Comparison of ENCODE assay signal across 4 fruit fly cellular contexts in genomic region chr2L:20957266-20957665, dm6.
TF ChIP-seq lines count a peak whose summit lies in the region.

No protein-coding gene starts in this region.

- TF ChIP-seq CTCF in whole organism, embryonic (GFP tag; optimal IDR thresholded peaks at IDR 0.05; lab: Kevin White, UChicago) = no peak

TF ChIP-seq in whole organism, embryonic, 481 proteins besides CTCF, POLR2A, EP300 and RAD21:
- no peak for TF ChIP-seq HLH3B (GFP tag; IDR thresholded peaks at IDR 0.05; lab: Robert Waterston, UW)
- TF ChIP-seq CG18011 (GFP tag; optimal IDR thresholded peaks at IDR 0.05; lab: Kevin White, UChicago) = peak; percentile 93
- TF ChIP-seq Fer3 (tag; optimal IDR thresholded peaks at IDR 0.05; lab: Kevin White, UChicago) = no peak
- TF ChIP-seq Ets65A (GFP tag; lab: Kevin White, UChicago) = peak; percentile 6
- TF ChIP-seq Med (GFP tag; lab: Kevin White, UChicago) = peak; percentile 1

TF ChIP-seq in whole organism, prepupa, 60 proteins besides CTCF, POLR2A, EP300 and RAD21:
- TF ChIP-seq eg (GFP tag; IDR thresholded peaks at IDR 0.05; lab: Robert Waterston, UW) (0 out of 3 replicates have a peak, but pooled peaks have one; percentile 11), Ets96B (tag; optimal IDR thresholded peaks at IDR 0.05; lab: Kevin White, UChicago) (no peak)

TF ChIP-seq in whole organism, pupa, 21 proteins besides CTCF, POLR2A, EP300 and RAD21:
- TF ChIP-seq CG17806 (tag; optimal IDR thresholded peaks at IDR 0.05; lab: Kevin White, UChicago) (no peak), EcR (GFP tag; optimal IDR thresholded peaks at IDR 0.05; lab: Kevin White, UChicago) (peak; percentile 68), gl (tag; optimal IDR thresholded peaks at IDR 0.05; lab: Kevin White, UChicago) (no peak), CG4496 (GFP tag; IDR thresholded peaks at IDR 0.05; lab: Robert Waterston, UW) (no peak), fd96Ca (GFP tag; IDR thresholded peaks at IDR 0.05; lab: Robert Waterston, UW) (no peak)

TF ChIP-seq in whole organism, wandering third instar larva, 38 proteins besides CTCF, POLR2A, EP300 and RAD21:
- no peak for TF ChIP-seq lola (GFP tag; optimal IDR thresholded peaks at IDR 0.05; lab: Kevin White, UChicago)
- TF ChIP-seq fru (GFP tag; optimal IDR thresholded peaks at IDR 0.05; lab: Kevin White, UChicago) = no peak
- TF ChIP-seq dsf (GFP tag; optimal IDR thresholded peaks at IDR 0.05; lab: Kevin White, UChicago; ENCODE audit: borderline replicate concordance) = no peak
- TF ChIP-seq Abd-B (GFP tag; optimal IDR thresholded peaks at IDR 0.05; lab: Kevin White, UChicago) = no peak
- no peak for TF ChIP-seq CrebA (GFP tag; optimal IDR thresholded peaks at IDR 0.05; lab: Kevin White, UChicago; ENCODE audit: borderline replicate concordance)
- no peak for TF ChIP-seq pan (optimal IDR thresholded peaks at IDR 0.05; lab: Kevin White, UChicago)
- TF ChIP-seq Rel (GFP tag; optimal IDR thresholded peaks at IDR 0.05; lab: Kevin White, UChicago) = no peak
- peak; percentile 78 for TF ChIP-seq Rel (tag; optimal IDR thresholded peaks at IDR 0.05; lab: Kevin White, UChicago)
- no peak for TF ChIP-seq rgr (GFP tag; optimal IDR thresholded peaks at IDR 0.05; lab: Kevin White, UChicago)
- TF ChIP-seq Dfd (GFP tag; optimal IDR thresholded peaks at IDR 0.05; lab: Kevin White, UChicago) = peak; percentile 19
- no peak for TF ChIP-seq Mio (GFP tag; optimal IDR thresholded peaks at IDR 0.05; lab: Kevin White, UChicago)
- no peak for TF ChIP-seq dl (GFP tag; optimal IDR thresholded peaks at IDR 0.05; lab: Kevin White, UChicago; ENCODE audit: insufficient read depth in 1 of 2, partially characterized antibody in 2 of 2)
- TF ChIP-seq Hr78 (GFP tag; optimal IDR thresholded peaks at IDR 0.05; lab: Kevin White, UChicago) = no peak
- TF ChIP-seq foxo (GFP tag; optimal IDR thresholded peaks at IDR 0.05; lab: Kevin White, UChicago) = no peak
- TF ChIP-seq Sp1 (GFP tag; optimal IDR thresholded peaks at IDR 0.05; lab: Kevin White, UChicago) = no peak
- TF ChIP-seq N (GFP tag; optimal IDR thresholded peaks at IDR 0.05; lab: Kevin White, UChicago) = no peak
- TF ChIP-seq tai (GFP tag; optimal IDR thresholded peaks at IDR 0.05; lab: Kevin White, UChicago) = no peak
